Worm (Caenorhabditis elegans) whole organism, L4 larva: ENCODE results near the gene gpx-4.

ENCODE experiments used
- F26F4.8 ChIP-seq: fragments of 200-800 bp; sonication (Bioruptor generic); conservative IDR thresholded peaks from 2 replicates; pipeline ENCODE4 v1.3.6; 2022; ENCODE audit warnings: missing genetic modification characterization, missing compliant biosample characterization
- F44E2.7 ChIP-seq: fragments of 200-800 bp; sonication (Bioruptor generic); IDR thresholded peaks from 2 replicates; pipeline ENCODE4 v2.1.2; 2022; ENCODE audit warnings: missing genetic modification characterization, missing compliant biosample characterization
- F49E8.2 ChIP-seq: sonication (generic microtip); optimal IDR thresholded peaks from 2 replicates; lab custom pipeline; 2016; ENCODE audit warnings: missing compliant biosample characterization, mild to moderate bottlenecking, missing genetic modification characterization, borderline replicate concordance
- Y48G9A.11 ChIP-seq: fragments of 200-800 bp; sonication (Bioruptor generic); IDR thresholded peaks from 2 replicates; pipeline ENCODE4 v1.3.6; 2022; ENCODE audit warnings: missing genetic modification reagents, missing genetic modification characterization, missing compliant biosample characterization
- Y5F2A.4 ChIP-seq: fragments of 200-800 bp; sonication (Bioruptor generic); optimal IDR thresholded peaks from 2 replicates; lab custom pipeline; 2018; ENCODE audit warnings: mild to moderate bottlenecking, missing genetic modification characterization, missing compliant biosample characterization
- ceh-28 ChIP-seq: fragments of 150-350 bp; optimal IDR thresholded peaks from 2 replicates; lab custom pipeline; 2014; ENCODE audit warnings: missing biosample characterization, missing genetic modification reagents, missing genetic modification characterization
- ceh-32 ChIP-seq: sonication (generic microtip); optimal IDR thresholded peaks from 2 replicates; lab custom pipeline; 2016; ENCODE audit warnings: mild to moderate bottlenecking, missing genetic modification characterization, missing compliant biosample characterization; ENCODE audit not compliant: poor library complexity
- ceh-44 ChIP-seq: fragments of 200-800 bp; sonication (Bioruptor generic); IDR thresholded peaks from 2 replicates; pipeline ENCODE4 v1.3.6; 2022; ENCODE audit warnings: missing genetic modification reagents, missing genetic modification characterization, missing compliant biosample characterization
- ceh-82 ChIP-seq: sonication (generic microtip); optimal IDR thresholded peaks from 2 replicates; lab custom pipeline; 2017; ENCODE audit warnings: missing biosample characterization, missing genetic modification characterization
- ctbp-1 ChIP-seq: fragments of 200-800 bp; sonication (Bioruptor generic); IDR thresholded peaks from 2 replicates; pipeline ENCODE4 v1.3.6; 2022; ENCODE audit warnings: missing genetic modification reagents, missing genetic modification characterization, missing compliant biosample characterization
- daf-16 ChIP-seq, 3 experiments: sonication (generic microtip); optimal IDR thresholded peaks; 2 replicates each; lab custom pipeline; 2016 to 2017; ENCODE audit warnings: missing genetic modification characterization in 3 of 3, missing genetic modification reagents in 3 of 3, mild to moderate bottlenecking in 2 of 3, missing compliant biosample characterization in 2 of 3, missing biosample characterization in 1 of 3, moderate library complexity in 1 of 3
- daf-19 ChIP-seq: fragments of 200-800 bp; sonication (Bioruptor generic); conservative IDR thresholded peaks from 2 replicates; pipeline ENCODE4 v1.3.6; 2022; ENCODE audit warnings: missing genetic modification characterization, missing compliant biosample characterization
- daf-8 ChIP-seq: fragments of 200-800 bp; sonication (Bioruptor generic); IDR thresholded peaks from 2 replicates; pipeline ENCODE4 v1.3.6; 2022; ENCODE audit warnings: missing genetic modification characterization, missing compliant biosample characterization
- dmd-8 ChIP-seq: fragments of 200-800 bp; sonication (Bioruptor generic); IDR thresholded peaks from 2 replicates; pipeline ENCODE4 v1.3.6; 2022; ENCODE audit warnings: missing genetic modification characterization, missing compliant biosample characterization
- dmd-9 ChIP-seq: fragments of 200-800 bp; sonication (Bioruptor generic); IDR thresholded peaks from 2 replicates; pipeline ENCODE4 v1.3.6; 2022; ENCODE audit warnings: missing genetic modification reagents, missing genetic modification characterization, missing compliant biosample characterization
- duxl-1 ChIP-seq: sonication (generic microtip); optimal IDR thresholded peaks from 2 replicates; lab custom pipeline; 2016; ENCODE audit warnings: mild to moderate bottlenecking, missing genetic modification characterization, moderate library complexity, missing compliant biosample characterization; ENCODE audit not compliant: poor library complexity
- egl-27 ChIP-seq: sonication (generic microtip); optimal IDR thresholded peaks from 3 replicates; lab custom pipeline; 2017; ENCODE audit warnings: missing biosample characterization, missing genetic modification reagents, missing genetic modification characterization
- fkh-10 ChIP-seq: fragments of 150-350 bp; optimal IDR thresholded peaks from 2 replicates; lab custom pipeline; 2014; ENCODE audit warnings: missing biosample characterization, missing genetic modification reagents, missing genetic modification characterization
- hmg-1.1 ChIP-seq: fragments of 200-800 bp; sonication (Bioruptor generic); IDR thresholded peaks from 2 replicates; pipeline ENCODE4 v1.3.6; 2022; ENCODE audit warnings: missing genetic modification reagents, missing genetic modification characterization, missing compliant biosample characterization
- lim-7 ChIP-seq: fragments of 200-800 bp; sonication (Bioruptor generic); IDR thresholded peaks from 2 replicates; pipeline ENCODE4 v1.3.6; 2022; ENCODE audit warnings: missing genetic modification characterization, missing compliant biosample characterization
- lin-1 ChIP-seq: fragments of 200-800 bp; sonication (Bioruptor generic); IDR thresholded peaks from 2 replicates; pipeline ENCODE4 v1.3.6; 2022; ENCODE audit warnings: missing genetic modification reagents, missing genetic modification characterization, missing compliant biosample characterization
- lin-29 ChIP-seq: fragments of 200-800 bp; sonication (Bioruptor generic); IDR thresholded peaks from 2 replicates; pipeline ENCODE4 v1.3.6; 2022; ENCODE audit warnings: missing genetic modification reagents, missing genetic modification characterization, missing compliant biosample characterization
- lin-38 ChIP-seq: fragments of 200-800 bp; sonication (Bioruptor generic); IDR thresholded peaks from 2 replicates; pipeline ENCODE4 v1.3.6; 2022; ENCODE audit warnings: missing genetic modification reagents, missing genetic modification characterization, missing compliant biosample characterization
- madf-9 ChIP-seq: fragments of 200-800 bp; sonication (Bioruptor generic); conservative IDR thresholded peaks from 2 replicates; pipeline ENCODE4 v1.3.6; 2022; ENCODE audit warnings: missing genetic modification reagents, missing genetic modification characterization, missing compliant biosample characterization
- mdt-29 ChIP-seq: fragments of 200-800 bp; sonication (Bioruptor generic); IDR thresholded peaks from 2 replicates; pipeline ENCODE4 v1.3.6; 2022; ENCODE audit warnings: missing genetic modification reagents, missing genetic modification characterization, missing compliant biosample characterization
- mes-2 ChIP-seq: sonication (generic microtip); optimal IDR thresholded peaks from 2 replicates; lab custom pipeline; 2016; ENCODE audit warnings: missing genotype, mild to moderate bottlenecking, missing genetic modification characterization, missing compliant biosample characterization; ENCODE audit not compliant: poor library complexity, severe bottlenecking
- mxl-2 ChIP-seq: fragments of 200-800 bp; sonication (Bioruptor generic); conservative IDR thresholded peaks from 2 replicates; pipeline ENCODE4 v1.3.6; 2022; ENCODE audit warnings: missing genetic modification reagents, missing genetic modification characterization, missing compliant biosample characterization
- nhr-11 ChIP-seq: fragments of 150-350 bp; optimal IDR thresholded peaks from 2 replicates; lab custom pipeline; 2014; ENCODE audit warnings: missing biosample characterization, missing genetic modification characterization
- nhr-111 ChIP-seq: fragments of 200-800 bp; sonication (Bioruptor generic); optimal IDR thresholded peaks from 2 replicates; lab custom pipeline; 2018; ENCODE audit warnings: mild to moderate bottlenecking, missing genetic modification characterization, missing compliant biosample characterization
- nhr-42 ChIP-seq: fragments of 200-800 bp; sonication (Bioruptor generic); IDR thresholded peaks from 2 replicates; pipeline ENCODE4 v1.3.6; 2022; ENCODE audit warnings: missing genetic modification characterization, missing compliant biosample characterization
- nhr-48 ChIP-seq: sonication (generic microtip); optimal IDR thresholded peaks from 2 replicates; lab custom pipeline; 2016; ENCODE audit warnings: mild to moderate bottlenecking, missing genetic modification characterization, missing compliant biosample characterization
- pha-4 ChIP-seq, 2 experiments: fragments of 150-350 bp in 1 of 2; fragments of 200-800 bp in 1 of 2; sonication (Bioruptor generic) in 1 of 2; IDR thresholded peaks in 1 of 2; optimal IDR thresholded peaks in 1 of 2; 2 replicates each; pipeline versions ENCODE4 v1.3.6 to Lab custom; 2014 to 2022; ENCODE audit warnings: missing genetic modification characterization in 2 of 2, missing genetic modification reagents in 2 of 2, missing biosample characterization in 1 of 2, missing compliant biosample characterization in 1 of 2
- php-3 ChIP-seq: fragments of 200-800 bp; sonication (Bioruptor generic); IDR thresholded peaks from 2 replicates; pipeline ENCODE4 v1.3.6; 2022; ENCODE audit warnings: missing genetic modification reagents, missing genetic modification characterization, missing compliant biosample characterization
- skn-1 ChIP-seq: fragments of 150-350 bp; optimal IDR thresholded peaks from 2 replicates; lab custom pipeline; 2014; ENCODE audit warnings: missing biosample characterization, missing genetic modification characterization
- snpc-1.2 ChIP-seq: fragments of 200-800 bp; sonication (Bioruptor generic); IDR thresholded peaks from 2 replicates; pipeline ENCODE4 v1.3.6; 2022; ENCODE audit warnings: missing genetic modification reagents, missing genetic modification characterization, missing compliant biosample characterization
- snpc-4 ChIP-seq: fragments of 150-350 bp; optimal IDR thresholded peaks from 2 replicates; lab custom pipeline; 2014; ENCODE audit warnings: missing biosample characterization, missing genetic modification characterization
- tag-97 ChIP-seq: fragments of 200-800 bp; sonication (Bioruptor generic); IDR thresholded peaks from 2 replicates; pipeline ENCODE4 v1.3.6; 2022; ENCODE audit warnings: missing genetic modification characterization, missing compliant biosample characterization
- unc-130 ChIP-seq: sonication (generic microtip); optimal IDR thresholded peaks from 2 replicates; lab custom pipeline; 2016; ENCODE audit warnings: missing genetic modification reagents, missing genetic modification characterization, missing compliant biosample characterization
- unc-62 ChIP-seq, 3 experiments: fragments of 150-350 bp in 1 of 3; sonication (generic microtip); optimal IDR thresholded peaks in 2 of 3; peaks in 1 of 3; 1 replicate in 1 of 3; 2 replicates in 2 of 3; lab custom pipeline; 2014 to 2017; ENCODE audit warnings: missing biosample characterization in 3 of 3, missing genetic modification characterization in 3 of 3, missing genetic modification reagents in 3 of 3, missing genotype in 1 of 3
- vab-7 ChIP-seq: fragments of 200-800 bp; sonication (Bioruptor generic); IDR thresholded peaks from 2 replicates; pipeline ENCODE4 v1.3.6; 2022; ENCODE audit warnings: missing genetic modification reagents, missing genetic modification characterization, missing compliant biosample characterization
- zag-1 ChIP-seq: fragments of 150-350 bp; optimal IDR thresholded peaks from 2 replicates; lab custom pipeline; 2014; ENCODE audit warnings: missing biosample characterization, missing genetic modification characterization
- zfp-3 ChIP-seq: fragments of 200-800 bp; sonication (Bioruptor generic); conservative IDR thresholded peaks from 2 replicates; pipeline ENCODE4 v1.3.6; 2022; ENCODE audit warnings: missing genetic modification reagents, missing genetic modification characterization, missing compliant biosample characterization
- zip-2 ChIP-seq: fragments of 150-350 bp; optimal IDR thresholded peaks from 2 replicates; lab custom pipeline; 2014; ENCODE audit warnings: missing biosample characterization, missing genetic modification characterization
- ztf-11 ChIP-seq: fragments of 150-350 bp; optimal IDR thresholded peaks from 2 replicates; lab custom pipeline; 2014; ENCODE audit warnings: missing biosample characterization, missing genetic modification characterization
- ztf-7 ChIP-seq: fragments of 150-350 bp; optimal IDR thresholded peaks from 2 replicates; lab custom pipeline; 2014; ENCODE audit warnings: missing biosample characterization, missing genetic modification characterization

The gpx-4 gene

ce11 chrIV:2664901-2665201, 10.0 kb downstream of the gpx-4 start (continued):
- no peak for TF ChIP-seq lin-29 (GFP tag; lab: Robert Waterston, UW)
- TF ChIP-seq madf-9: no peak
- no peak for TF ChIP-seq mxl-2 (GFP tag; lab: Robert Waterston, UW)
- TF ChIP-seq ztf-7 (tag; lab: Kevin White, UChicago): no peak
- peak; percentile 70; the same call in 1 of the 2 replicates for TF ChIP-seq pha-4 (GFP tag; IDR thresholded peaks at IDR 0.05; lab: Robert Waterston, UW)
- TF ChIP-seq pha-4 (tag; optimal IDR thresholded peaks at IDR 0.05; lab: Kevin White, UChicago): no peak
- no peak; the same call in 1 of the 2 replicates for TF ChIP-seq hmg-1.1
- no peak for TF ChIP-seq F49E8.2
- TF ChIP-seq ceh-32 (tag; lab: Kevin White, UChicago): no peak
- TF ChIP-seq duxl-1 (tag; lab: Kevin White, UChicago): no peak
- TF ChIP-seq Y48G9A.11 (GFP tag; lab: Robert Waterston, UW): peak; percentile 60; the same call in 1 of the 2 replicates

- TF ChIP-seq zfp-3 (no peak), zag-1 (tag; lab: Kevin White, UChicago) (no peak), lim-7 (peak; percentile 80), zip-2 (no peak), nhr-42 (GFP tag; lab: Robert Waterston, UW) (no peak), mes-2 (tag; lab: Kevin White, UChicago) (peak; percentile 14), ctbp-1 (GFP tag; lab: Robert Waterston, UW) (peak; percentile 33; the same call in 1 of the 2 replicates), nhr-48 (tag; lab: Kevin White, UChicago) (peak; percentile 26), duxl-1 (tag; lab: Kevin White, UChicago) (peak; percentile 43), ceh-82 (no peak), daf-16 (GFP tag; optimal IDR thresholded peaks at IDR 0.05; lab: Kevin White, UChicago) (peak in 1 of 2 experiments; percentile 5), daf-16 (tag; optimal IDR thresholded peaks at IDR 0.05; lab: Kevin White, UChicago) (peak; percentile 15), nhr-111 (no peak), lin-38 (GFP tag; lab: Robert Waterston, UW) (peak; percentile 74), daf-8 (GFP tag; lab: Robert Waterston, UW) (0 out of 2 replicates have a peak, but pooled peaks have one; percentile 38), Y5F2A.4 (GFP tag; lab: Kevin White, UChicago) (peak; percentile 65), ceh-32 (tag; lab: Kevin White, UChicago) (no peak), php-3 (GFP tag; lab: Robert Waterston, UW) (0 out of 2 replicates have a peak, but pooled peaks have one; percentile 42), unc-130 (GFP tag; lab: Kevin White, UChicago) (no peak), F26F4.8 (GFP tag; lab: Robert Waterston, UW) (peak; percentile 76), tag-97 (GFP tag; lab: Robert Waterston, UW) (no peak), ceh-28 (tag; lab: Kevin White, UChicago) (no peak), ceh-44 (GFP tag; lab: Robert Waterston, UW) (no peak), dmd-9 (no peak), dmd-8 (GFP tag; lab: Robert Waterston, UW) (peak; percentile 76), fkh-10 (GFP tag; lab: Kevin White, UChicago) (peak; percentile 59), lin-1 (GFP tag; lab: Robert Waterston, UW) (no peak), F44E2.7 (GFP tag; lab: Robert Waterston, UW) (0 out of 2 replicates have a peak, but pooled peaks have one; percentile 59), snpc-4 (tag; lab: Kevin White, UChicago) (no peak), unc-62 (GFP tag; optimal IDR thresholded peaks at IDR 0.05 in 1 of 2; lab: Kevin White, UChicago) (peak in 1 of 2 experiments; percentile 47), unc-62 (tag; optimal IDR thresholded peaks at IDR 0.05; lab: Kevin White, UChicago) (no peak), mdt-29 (GFP tag; lab: Robert Waterston, UW) (no peak), egl-27 (no peak), skn-1 (tag; lab: Kevin White, UChicago) (no peak), vab-7 (GFP tag; lab: Robert Waterston, UW) (peak; percentile 67; the same call in 1 of the 2 replicates), snpc-1.2 (GFP tag; lab: Robert Waterston, UW) (peak; percentile 63), ztf-11 (tag; lab: Kevin White, UChicago) (no peak), nhr-11 (tag; lab: Kevin White, UChicago) (no peak), hmg-1.1 (no peak), daf-19 (GFP tag; lab: Robert Waterston, UW) (0 out of 2 replicates have a peak, but pooled peaks have one; percentile 44)
Observed at ce11 chrIV:2663953-2664900, 10.6 kb downstream of the gpx-4 start, which contains the start of gene Y69A2AR.31. Y69A2AR.31 (minus strand) TSS chrIV:2664003.
